Worm (Caenorhabditis elegans) whole organism, L2 larva: ENCODE data around the gene Y47D7A.15.

Experiments
- R02D3.7 ChIP-seq: fragments of 150-350 bp; optimal IDR thresholded peaks from 2 replicates; lab custom pipeline; 2014; ENCODE audit warnings: missing biosample characterization, missing genetic modification characterization
- alr-1 ChIP-seq: fragments of 150-350 bp; optimal IDR thresholded peaks from 2 replicates; lab custom pipeline; 2014; ENCODE audit warnings: missing biosample characterization, missing genetic modification characterization
- aly-2 ChIP-seq: fragments of 150-350 bp; optimal IDR thresholded peaks from 2 replicates; lab custom pipeline; 2014; ENCODE audit warnings: missing biosample characterization, missing genetic modification characterization
- ama-1 ChIP-seq: fragments of 150-350 bp; optimal IDR thresholded peaks from 2 replicates; lab custom pipeline; 2018; ENCODE audit warnings: inconsistent platforms
- blmp-1 ChIP-seq: sonication (generic microtip); optimal IDR thresholded peaks from 2 replicates; lab custom pipeline; 2017; ENCODE audit warnings: missing genetic modification characterization, mild to moderate bottlenecking, missing compliant biosample characterization, antibody characterized with exemption, moderate library complexity; ENCODE audit not compliant: insufficient read depth
- ceh-16 ChIP-seq: fragments of 150-350 bp; optimal IDR thresholded peaks from 2 replicates; lab custom pipeline; 2014; ENCODE audit warnings: missing biosample characterization, missing genetic modification characterization
- ceh-82 ChIP-seq: fragments of 150-350 bp; optimal IDR thresholded peaks from 2 replicates; lab custom pipeline; 2014; ENCODE audit warnings: missing biosample characterization, missing genetic modification characterization
- dmd-4 ChIP-seq: sonication (generic microtip); optimal IDR thresholded peaks from 2 replicates; lab custom pipeline; 2017; ENCODE audit warnings: missing biosample characterization, missing genetic modification characterization
- egl-27 ChIP-seq: sonication (generic microtip); optimal IDR thresholded peaks from 3 replicates; lab custom pipeline; 2017; ENCODE audit warnings: missing biosample characterization, missing genetic modification reagents, missing genetic modification characterization
- elt-3 ChIP-seq: sonication (generic microtip); optimal IDR thresholded peaks from 2 replicates; lab custom pipeline; 2017; ENCODE audit warnings: missing biosample characterization, missing genetic modification characterization
- fos-1 ChIP-seq: fragments of 150-350 bp; optimal IDR thresholded peaks from 2 replicates; lab custom pipeline; 2014; ENCODE audit warnings: missing biosample characterization, missing genetic modification characterization
- gmeb-1 ChIP-seq: fragments of 150-350 bp; optimal IDR thresholded peaks from 2 replicates; lab custom pipeline; 2014; ENCODE audit warnings: missing biosample characterization, missing genetic modification characterization
- lin-13 ChIP-seq: fragments of 150-350 bp; optimal IDR thresholded peaks from 2 replicates; lab custom pipeline; 2014; ENCODE audit warnings: missing biosample characterization, missing genetic modification reagents, missing genetic modification characterization
- lsy-2 ChIP-seq, 2 experiments: fragments of 150-350 bp in 1 of 2; sonication (generic microtip) in 1 of 2; optimal IDR thresholded peaks; 2 replicates each; lab custom pipeline; 2014 to 2017; ENCODE audit warnings: missing biosample characterization in 2 of 2, missing genetic modification characterization in 2 of 2
- mdl-1 ChIP-seq, 2 experiments: fragments of 150-350 bp in 1 of 2; sonication (generic microtip) in 1 of 2; optimal IDR thresholded peaks; 2 replicates each; lab custom pipeline; 2017; ENCODE audit warnings: missing biosample characterization in 2 of 2, missing genetic modification characterization in 2 of 2
- nhr-10 ChIP-seq: sonication (generic microtip); optimal IDR thresholded peaks from 2 replicates; lab custom pipeline; 2017; ENCODE audit warnings: missing biosample characterization, missing genetic modification characterization
- nhr-23 ChIP-seq: fragments of 150-350 bp; optimal IDR thresholded peaks from 2 replicates; lab custom pipeline; 2014; ENCODE audit warnings: missing biosample characterization, missing genetic modification reagents, missing genetic modification characterization
- nhr-25 ChIP-seq: fragments of 150-350 bp; sonication (generic microtip); optimal IDR thresholded peaks from 3 replicates; lab custom pipeline; 2014; ENCODE audit warnings: missing biosample characterization, missing genetic modification characterization
- nhr-6 ChIP-seq: fragments of 150-350 bp; optimal IDR thresholded peaks from 2 replicates; lab custom pipeline; 2014; ENCODE audit warnings: missing biosample characterization, missing genetic modification characterization
- peb-1 ChIP-seq: fragments of 150-350 bp; optimal IDR thresholded peaks from 2 replicates; lab custom pipeline; 2014; ENCODE audit warnings: missing biosample characterization, missing genetic modification characterization
- sem-4 ChIP-seq: fragments of 150-350 bp; optimal IDR thresholded peaks from 2 replicates; lab custom pipeline; 2014; ENCODE audit warnings: missing biosample characterization, missing genetic modification reagents, missing genetic modification characterization
- skn-1 ChIP-seq: sonication (generic microtip); optimal IDR thresholded peaks from 2 replicates; lab custom pipeline; 2017; ENCODE audit warnings: missing biosample characterization, missing genetic modification characterization
- snpc-4 ChIP-seq: fragments of 150-350 bp; optimal IDR thresholded peaks from 2 replicates; lab custom pipeline; 2014; ENCODE audit warnings: missing biosample characterization, missing genetic modification characterization
- zag-1 ChIP-seq: fragments of 150-350 bp; optimal IDR thresholded peaks from 2 replicates; lab custom pipeline; 2014; ENCODE audit warnings: missing biosample characterization, missing genetic modification characterization
- ztf-1 ChIP-seq: fragments of 200-800 bp; sonication (Bioruptor generic); conservative IDR thresholded peaks from 2 replicates; pipeline ENCODE4 v1.3.6; 2022; ENCODE audit warnings: missing genetic modification characterization, missing compliant biosample characterization

The Y47D7A.15 gene

ce11 chrV:4387916-4388315 lies 45.1 kb downstream of the Y47D7A.15 start:
- TF ChIP-seq nhr-25 (tag; lab: Kevin White, UChicago): no peak
- TF ChIP-seq ceh-82 (tag; lab: Kevin White, UChicago): no peak
- no peak for TF ChIP-seq R02D3.7
- no peak for TF ChIP-seq elt-3 (tag; lab: Kevin White, UChicago)
- TF ChIP-seq snpc-4 (tag; lab: Kevin White, UChicago): no peak
- TF ChIP-seq alr-1 (tag; lab: Kevin White, UChicago): no peak
- no peak for TF ChIP-seq mdl-1 (tag; optimal IDR thresholded peaks at IDR 0.05; lab: Kevin White, UChicago)
- no peak for TF ChIP-seq peb-1 (tag; lab: Kevin White, UChicago)
- TF ChIP-seq sem-4 (tag; lab: Kevin White, UChicago): no peak

DNA sequence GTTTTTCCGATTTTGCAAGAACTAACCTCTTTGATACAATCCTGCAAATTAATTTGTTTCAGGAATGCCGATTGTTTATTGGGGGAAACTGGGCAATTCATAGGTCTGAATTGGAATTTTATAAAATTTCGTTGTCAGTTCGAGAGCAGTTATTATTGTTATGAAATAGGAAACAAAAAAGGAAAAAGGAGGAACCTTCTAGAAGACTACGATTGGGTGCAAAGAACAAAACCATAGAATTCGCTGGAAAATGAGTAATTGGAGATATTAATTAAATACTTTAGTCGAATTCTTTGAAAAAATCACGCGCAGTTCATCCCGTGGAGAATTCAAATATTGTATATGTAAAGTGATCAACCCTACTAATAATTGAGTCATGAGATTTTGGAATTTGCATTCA lies 45.6 kb downstream of the Y47D7A.15 start, which contains the start of gene F13A2.9:
TSS of gene F13A2.9 (minus strand) at position 101 of the 400 bp plus-strand sequence.
- TF ChIP-seq ztf-1 (GFP tag; lab: Robert Waterston, UW): no peak
- TF ChIP-seq nhr-10 (tag; lab: Kevin White, UChicago): no peak
- no peak for TF ChIP-seq lsy-2 (tag; optimal IDR thresholded peaks at IDR 0.05; lab: Kevin White, UChicago)
- TF ChIP-seq dmd-4 (tag; lab: Kevin White, UChicago): no peak
- TF ChIP-seq snpc-4 (tag; lab: Kevin White, UChicago): no peak
- no peak for TF ChIP-seq nhr-23 (tag; lab: Kevin White, UChicago)

DNA sequence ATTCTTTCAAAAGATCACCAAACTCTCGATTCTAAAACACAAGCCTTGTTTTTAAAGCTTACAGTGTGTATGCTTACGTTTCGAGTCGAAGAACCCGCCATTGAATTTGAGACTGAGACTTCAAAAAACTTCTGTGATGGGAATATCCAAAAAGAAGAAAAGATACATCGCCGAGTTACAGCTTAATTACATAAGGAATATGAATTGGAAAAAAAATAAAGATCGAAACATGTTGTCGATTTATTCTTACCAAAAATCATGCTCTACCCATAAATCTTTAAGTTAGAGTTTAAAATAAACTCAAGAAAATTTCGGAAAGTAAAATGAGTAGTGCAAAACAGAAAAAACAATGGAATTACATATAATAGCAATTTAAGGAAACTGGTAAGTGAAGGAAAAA lies 46.8 kb downstream of the Y47D7A.15 start, which contains the start of gene F13A2.10:
TSS of gene F13A2.10 (minus strand) at position 101 of the 400 bp plus-strand sequence.
- TF ChIP-seq blmp-1 (tag; lab: Kevin White, UChicago): no peak
- no peak for TF ChIP-seq lin-13 (GFP tag; lab: Kevin White, UChicago)
- TF ChIP-seq lsy-2 (tag; optimal IDR thresholded peaks at IDR 0.05; lab: Kevin White, UChicago): no peak
- no peak for TF ChIP-seq skn-1 (tag; lab: Kevin White, UChicago)
- no peak for TF ChIP-seq ama-1 (lab: Kevin White, UChicago)
- no peak for TF ChIP-seq R02D3.7
- TF ChIP-seq nhr-25 (tag; lab: Kevin White, UChicago): no peak

- TF ChIP-seq ztf-1 (GFP tag; lab: Robert Waterston, UW) (no peak), zag-1 (no peak), aly-2 (tag; lab: Kevin White, UChicago) (no peak)
- TF ChIP-seq, all 48 proteins: peak for 0
Observed at ce11 chrV:4384482-4384881, 48.5 kb downstream of the Y47D7A.15 start, which contains the start of gene F13A2.2. Gene F13A2.2, minus strand, starts transcription at chrV:4384582.

DNA sequence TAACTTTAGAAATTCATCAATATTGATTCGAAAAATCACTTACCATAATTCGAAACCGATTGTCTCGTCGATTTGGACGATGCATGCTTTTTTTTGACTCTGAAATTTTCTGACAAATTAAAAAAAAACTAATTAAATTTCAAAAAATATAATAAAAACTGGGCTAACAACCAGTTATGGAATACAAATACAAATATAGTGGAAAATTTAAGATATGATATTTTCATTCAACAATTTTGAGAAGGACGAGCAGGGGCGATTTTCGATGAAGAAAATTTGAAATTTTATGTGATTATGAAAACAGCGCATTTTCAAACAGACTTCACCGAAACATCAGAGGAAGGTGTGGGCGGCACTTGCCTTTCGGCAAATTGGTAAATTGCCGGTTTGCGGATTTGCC lies 50.7 kb downstream of the Y47D7A.15 start, which contains the start of gene F13A2.1:
TSS of gene F13A2.1 (minus strand) at position 101 of the 400 bp plus-strand sequence.
- TF ChIP-seq nhr-6 (tag; lab: Kevin White, UChicago) (no peak), blmp-1 (tag; lab: Kevin White, UChicago) (no peak), fos-1 (no peak), ama-1 (lab: Kevin White, UChicago) (no peak), gmeb-1 (no peak), egl-27 (tag; lab: Kevin White, UChicago) (no peak), ceh-16 (tag; lab: Kevin White, UChicago) (no peak)
